Fruit fly (Drosophila melanogaster) whole organism, pupa: ENCODE data around the gene ham.

Source experiments
- CG15710 ChIP-seq: fragments of 200-800 bp; sonication (Bioruptor generic); optimal IDR thresholded peaks from 2 replicates; lab custom pipeline; 2018; ENCODE audit warnings: missing biosample characterization, mild to moderate bottlenecking, missing genetic modification characterization, moderate library complexity
- CG17806 ChIP-seq: fragments of 200-800 bp; sonication (Bioruptor generic); optimal IDR thresholded peaks from 2 replicates; lab custom pipeline; 2018; ENCODE audit warnings: missing biosample characterization, mild to moderate bottlenecking, missing genetic modification characterization, moderate library complexity
- CG34367 ChIP-seq: fragments of 200-800 bp; sonication (Bioruptor generic); optimal IDR thresholded peaks from 2 replicates; lab custom pipeline; 2018; ENCODE audit warnings: missing biosample characterization, mild to moderate bottlenecking, missing genetic modification characterization
- CG4496 ChIP-seq: fragments of 200-800 bp; sonication (Bioruptor generic); IDR thresholded peaks from 3 replicates; pipeline ENCODE4 v1.3.6; 2022; ENCODE audit warnings: missing biosample characterization, missing genetic modification characterization
- CG8159 ChIP-seq: fragments of 200-800 bp; sonication (Bioruptor generic); optimal IDR thresholded peaks from 3 replicates; lab custom pipeline; 2018; ENCODE audit warnings: missing biosample characterization, mild to moderate bottlenecking, missing genetic modification characterization, moderate library complexity
- CG9948 ChIP-seq: fragments of 200-800 bp; sonication (Bioruptor generic); optimal IDR thresholded peaks from 2 replicates; lab custom pipeline; 2018; ENCODE audit warnings: missing biosample characterization, mild to moderate bottlenecking, missing genetic modification characterization, moderate library complexity
- Ets98B ChIP-seq: fragments of 200-800 bp; sonication (Bioruptor generic); IDR thresholded peaks from 2 replicates; pipeline ENCODE4 v1.3.6; 2022; ENCODE audit warnings: missing biosample characterization, missing genetic modification characterization
- Pif1A ChIP-seq: fragments of 200-800 bp; sonication (Bioruptor generic); optimal IDR thresholded peaks from 3 replicates; lab custom pipeline; 2016; ENCODE audit warnings: missing biosample characterization, missing genetic modification characterization
- fd96Ca ChIP-seq: fragments of 200-800 bp; sonication (Bioruptor generic); IDR thresholded peaks from 3 replicates; pipeline ENCODE4 v1.3.6; 2022; ENCODE audit warnings: missing biosample characterization, missing genetic modification characterization
- gl ChIP-seq: fragments of 200-800 bp; sonication (Bioruptor generic); optimal IDR thresholded peaks from 2 replicates; lab custom pipeline; 2018; ENCODE audit warnings: missing biosample characterization, mild to moderate bottlenecking, missing genetic modification characterization

DNA sequence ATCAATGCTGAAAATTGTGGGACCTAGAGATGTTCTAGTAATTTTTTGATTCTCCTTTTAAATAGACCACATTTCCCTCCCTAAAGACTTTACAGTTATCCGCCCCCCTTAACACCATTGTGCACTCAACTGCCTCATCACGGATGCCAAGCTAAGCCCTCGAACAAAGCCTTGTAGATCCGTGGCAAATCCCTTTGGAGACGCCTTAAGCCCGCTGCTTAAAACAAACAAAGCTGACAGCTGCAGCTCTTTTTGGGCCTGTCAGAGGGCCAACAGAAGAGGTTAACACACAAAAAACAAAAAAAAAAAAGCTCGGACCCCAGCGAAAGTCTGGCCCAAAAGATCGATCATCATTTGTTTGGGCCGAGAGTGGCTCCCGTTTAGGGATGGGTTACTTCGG lies 24.9 kb downstream of the ham start:
- TF ChIP-seq gl (tag; lab: Kevin White, UChicago) (no peak), CG4496 (GFP tag; lab: Robert Waterston, UW) (no peak), CG34367 (tag; lab: Kevin White, UChicago) (no peak), CG17806 (tag; lab: Kevin White, UChicago) (no peak), fd96Ca (no peak), Pif1A (no peak), CG9948 (tag; lab: Kevin White, UChicago) (no peak), CG15710 (tag; lab: Kevin White, UChicago) (no peak), CG8159 (tag; lab: Kevin White, UChicago) (no peak), Ets98B (GFP tag; lab: Robert Waterston, UW) (no peak)
